Fruit fly (Drosophila melanogaster) whole organism, embryonic: Measurements from ENCODE around the gene Lsp1alpha.
A peak's percentile ranks its signal among the peaks of the same experiment; 100 is the strongest.

Experiments used
- ATbp ChIP-seq: fragments of 200-800 bp; sonication (Bioruptor generic); optimal IDR thresholded peaks from 2 replicates; lab custom pipeline; 2017; ENCODE audit warnings: missing biosample characterization, mild to moderate bottlenecking, missing genetic modification characterization, missing genetic modification reagents
- CG10209 ChIP-seq: fragments of 200-800 bp; sonication (Bioruptor generic); optimal IDR thresholded peaks from 3 replicates; lab custom pipeline; 2017; ENCODE audit warnings: missing biosample characterization, mild to moderate bottlenecking, missing genetic modification characterization, missing genetic modification reagents
- CG1529 ChIP-seq: fragments of 200-800 bp; sonication (Bioruptor generic); optimal IDR thresholded peaks from 3 replicates; lab custom pipeline; 2018; ENCODE audit warnings: missing biosample characterization, missing genetic modification characterization
- CG15514 ChIP-seq: fragments of 200-800 bp; sonication (Bioruptor generic); optimal IDR thresholded peaks from 3 replicates; lab custom pipeline; 2017; ENCODE audit warnings: missing biosample characterization, missing genetic modification characterization, mild to moderate bottlenecking, moderate library complexity, missing genetic modification reagents
- CG15696 ChIP-seq: fragments of 200-800 bp; sonication (Bioruptor generic); optimal IDR thresholded peaks from 2 replicates; lab custom pipeline; 2019; ENCODE audit warnings: missing biosample characterization, mild to moderate bottlenecking, missing genetic modification characterization, moderate library complexity
- CG17361 ChIP-seq: fragments of 200-800 bp; sonication (Bioruptor generic); IDR thresholded peaks from 3 replicates; pipeline ENCODE4 v1.3.6; 2022; ENCODE audit warnings: missing biosample characterization, missing genetic modification characterization
- CG17802 ChIP-seq: fragments of 200-800 bp; sonication (Bioruptor generic); optimal IDR thresholded peaks from 2 replicates; lab custom pipeline; 2018; ENCODE audit warnings: missing biosample characterization, mild to moderate bottlenecking, missing genetic modification characterization, moderate library complexity
- CG2875 ChIP-seq: fragments of 200-800 bp; sonication (Bioruptor generic); optimal IDR thresholded peaks from 2 replicates; lab custom pipeline; 2017; ENCODE audit warnings: missing biosample characterization, mild to moderate bottlenecking, missing genetic modification characterization, missing genetic modification reagents
- CG34422 ChIP-seq: fragments of 200-800 bp; sonication (Bioruptor generic); IDR thresholded peaks from 3 replicates; pipeline ENCODE4 v1.3.6; 2022; ENCODE audit warnings: missing biosample characterization, missing genetic modification characterization
- CG3847 ChIP-seq: fragments of 200-800 bp; sonication (Bioruptor generic); IDR thresholded peaks from 2 replicates; pipeline ENCODE4 v1.3.6; 2022; ENCODE audit warnings: missing biosample characterization, missing genetic modification characterization
- CG4328 ChIP-seq: fragments of 200-800 bp; sonication (Bioruptor generic); optimal IDR thresholded peaks from 3 replicates; lab custom pipeline; 2017; ENCODE audit warnings: missing biosample characterization, missing genetic modification reagents, missing genetic modification characterization
- CG8388 ChIP-seq: fragments of 200-800 bp; sonication (Bioruptor generic); optimal IDR thresholded peaks from 2 replicates; lab custom pipeline; 2019; ENCODE audit warnings: missing biosample characterization, mild to moderate bottlenecking, missing genetic modification characterization, moderate library complexity
- CG8765 ChIP-seq: fragments of 200-800 bp; sonication (Bioruptor generic); IDR thresholded peaks from 2 replicates; pipeline ENCODE4 v1.3.6; 2022; ENCODE audit warnings: missing biosample characterization, missing genetic modification characterization
- CG9817 ChIP-seq: fragments of 200-800 bp; sonication (Bioruptor generic); optimal IDR thresholded peaks from 2 replicates; lab custom pipeline; 2018; ENCODE audit warnings: missing biosample characterization, mild to moderate bottlenecking, missing genetic modification characterization, moderate library complexity
- Camta ChIP-seq: fragments of 200-800 bp; sonication (Bioruptor generic); optimal IDR thresholded peaks from 2 replicates; lab custom pipeline; 2016; ENCODE audit warnings: missing biosample characterization, missing genetic modification characterization
- D ChIP-seq, 2 experiments: fragments of 200-800 bp in 1 of 2; fragments of >200 bp in 1 of 2; sonication (Bioruptor generic) in 1 of 2; optimal IDR thresholded peaks; 2 replicates in 1 of 2; 3 replicates in 1 of 2; lab custom pipeline; 2017; ENCODE audit warnings: mild to moderate bottlenecking in 1 of 2, missing biosample characterization in 1 of 2, missing genetic modification characterization in 1 of 2, missing genetic modification reagents in 1 of 2
- Dad ChIP-seq: fragments of 200-800 bp; sonication (Bioruptor generic); optimal IDR thresholded peaks from 3 replicates; lab custom pipeline; 2016; ENCODE audit warnings: missing biosample characterization, missing genetic modification characterization
- Gsc ChIP-seq: fragments of 200-800 bp; sonication (Bioruptor generic); IDR thresholded peaks from 2 replicates; pipeline ENCODE4 v1.3.6; 2022; ENCODE audit warnings: missing biosample characterization, missing genetic modification characterization
- HLH3B ChIP-seq: fragments of 200-800 bp; sonication (Bioruptor generic); IDR thresholded peaks from 2 replicates; pipeline ENCODE4 v1.3.6; 2022; ENCODE audit warnings: missing biosample characterization, missing genetic modification characterization
- Hr39 ChIP-seq: fragments of >200 bp; optimal IDR thresholded peaks from 2 replicates; lab custom pipeline; 2017
- Myb ChIP-seq: fragments of 200-800 bp; sonication (Bioruptor generic); optimal IDR thresholded peaks from 2 replicates; lab custom pipeline; 2016; ENCODE audit warnings: missing biosample characterization, missing genetic modification characterization
- Nf-YB ChIP-seq: fragments of 200-800 bp; sonication (Bioruptor generic); optimal IDR thresholded peaks from 3 replicates; lab custom pipeline; 2019; ENCODE audit warnings: missing biosample characterization, mild to moderate bottlenecking, missing genetic modification characterization, moderate library complexity
- al ChIP-seq: fragments of 200-800 bp; sonication (Bioruptor generic); IDR thresholded peaks from 2 replicates; pipeline ENCODE4 v1.3.6; 2022; ENCODE audit warnings: missing biosample characterization, missing genetic modification characterization
- ato ChIP-seq: fragments of 200-800 bp; sonication (Bioruptor generic); IDR thresholded peaks from 2 replicates; pipeline ENCODE4 v1.3.6; 2022; ENCODE audit warnings: missing biosample characterization, missing genetic modification characterization; ENCODE audit not compliant: partially characterized antibody
- bbx ChIP-seq: fragments of 200-800 bp; sonication (Bioruptor generic); IDR thresholded peaks from 2 replicates; pipeline ENCODE4 v1.3.6; 2022; ENCODE audit warnings: missing biosample characterization, missing genetic modification characterization; ENCODE audit not compliant: partially characterized antibody
- cg ChIP-seq: fragments of 200-800 bp; sonication (Bioruptor generic); optimal IDR thresholded peaks from 3 replicates; lab custom pipeline; 2019; ENCODE audit warnings: missing biosample characterization, mild to moderate bottlenecking, missing genetic modification characterization, moderate library complexity
- ems ChIP-seq: fragments of 200-800 bp; sonication (Bioruptor generic); optimal IDR thresholded peaks from 3 replicates; lab custom pipeline; 2016; ENCODE audit warnings: missing biosample characterization, missing genetic modification characterization
- en ChIP-seq: fragments of 200-800 bp; sonication (Bioruptor generic); optimal IDR thresholded peaks from 2 replicates; lab custom pipeline; 2016; ENCODE audit warnings: missing biosample characterization, missing genetic modification characterization
- esg ChIP-seq: fragments of 200-800 bp; sonication (Bioruptor generic); conservative IDR thresholded peaks from 2 replicates; pipeline ENCODE4 v1.3.6; 2022; ENCODE audit warnings: missing biosample characterization, missing genetic modification characterization
- exex ChIP-seq: fragments of 200-800 bp; sonication (Bioruptor generic); optimal IDR thresholded peaks from 4 replicates; lab custom pipeline; 2018; ENCODE audit warnings: missing biosample characterization, mild to moderate bottlenecking, missing genetic modification characterization, moderate library complexity
- eyg ChIP-seq: fragments of 200-800 bp; sonication (Bioruptor generic); optimal IDR thresholded peaks from 3 replicates; lab custom pipeline; 2016; ENCODE audit warnings: missing biosample characterization, missing genetic modification characterization
- fru ChIP-seq: fragments of >200 bp; optimal IDR thresholded peaks from 2 replicates; lab custom pipeline; 2017
- gro ChIP-seq: fragments of 200-800 bp; sonication (Bioruptor generic); optimal IDR thresholded peaks from 2 replicates; lab custom pipeline; 2016; ENCODE audit warnings: missing biosample characterization, missing genetic modification characterization
- gt ChIP-seq: fragments of 200-800 bp; sonication (Bioruptor generic); IDR thresholded peaks from 2 replicates; pipeline ENCODE4 v1.3.6; 2022; ENCODE audit warnings: missing biosample characterization, missing genetic modification characterization
- kah ChIP-seq: fragments of 200-800 bp; sonication (Bioruptor generic); optimal IDR thresholded peaks from 2 replicates; lab custom pipeline; 2018; ENCODE audit warnings: missing biosample characterization, mild to moderate bottlenecking, missing genetic modification characterization
- kni ChIP-seq: fragments of 200-800 bp; sonication (Bioruptor generic); optimal IDR thresholded peaks from 3 replicates; lab custom pipeline; 2017; ENCODE audit warnings: mild to moderate bottlenecking, missing biosample characterization, missing genetic modification reagents, missing genetic modification characterization
- lab ChIP-seq: fragments of 200-800 bp; sonication (Bioruptor generic); optimal IDR thresholded peaks from 3 replicates; lab custom pipeline; 2017; ENCODE audit warnings: missing biosample characterization, missing genetic modification characterization, mild to moderate bottlenecking, moderate library complexity, missing genetic modification reagents
- lilli ChIP-seq: fragments of 200-800 bp; sonication (Bioruptor generic); optimal IDR thresholded peaks from 3 replicates; lab custom pipeline; 2016; ENCODE audit warnings: missing biosample characterization, missing genetic modification characterization
- mirr ChIP-seq: fragments of 200-800 bp; sonication (Bioruptor generic); optimal IDR thresholded peaks from 3 replicates; lab custom pipeline; 2018; ENCODE audit warnings: missing biosample characterization, mild to moderate bottlenecking, missing genetic modification characterization
- pb ChIP-seq: fragments of 200-800 bp; sonication (Bioruptor generic); optimal IDR thresholded peaks from 3 replicates; lab custom pipeline; 2016; ENCODE audit warnings: missing biosample characterization, missing genetic modification characterization
- pfk ChIP-seq: fragments of 200-800 bp; sonication (Bioruptor generic); optimal IDR thresholded peaks from 2 replicates; lab custom pipeline; 2018; ENCODE audit warnings: missing biosample characterization, mild to moderate bottlenecking, missing genetic modification characterization, moderate library complexity
- pita ChIP-seq: fragments of 200-800 bp; sonication (Bioruptor generic); optimal IDR thresholded peaks from 2 replicates; lab custom pipeline; 2017; ENCODE audit warnings: missing biosample characterization, mild to moderate bottlenecking, missing genetic modification characterization
- prd ChIP-seq, 3 experiments: fragments of >200 bp in 2 of 3; fragments of 200-800 bp in 1 of 3; sonication (Bioruptor generic) in 1 of 3; optimal IDR thresholded peaks in 2 of 3; IDR thresholded peaks in 1 of 3; 2 replicates in 2 of 3; 3 replicates in 1 of 3; pipeline versions ENCODE4 v1.3.6 to Lab custom; 2017 to 2022; ENCODE audit warnings: missing biosample characterization in 1 of 3, missing genetic modification characterization in 1 of 3
- run ChIP-seq: fragments of 200-800 bp; sonication (Bioruptor generic); optimal IDR thresholded peaks from 3 replicates; lab custom pipeline; 2018; ENCODE audit warnings: missing biosample characterization, mild to moderate bottlenecking, missing genetic modification characterization
- sd ChIP-seq: fragments of 200-800 bp; sonication (Bioruptor generic); optimal IDR thresholded peaks from 3 replicates; lab custom pipeline; 2018; ENCODE audit warnings: missing biosample characterization, mild to moderate bottlenecking, missing genetic modification characterization, moderate library complexity
- seq ChIP-seq: fragments of 200-800 bp; sonication (Bioruptor generic); IDR thresholded peaks from 2 replicates; pipeline ENCODE4 v1.3.6; 2022; ENCODE audit warnings: missing biosample characterization, missing genetic modification characterization
- sr ChIP-seq: fragments of 200-800 bp; sonication (Bioruptor generic); IDR thresholded peaks from 3 replicates; pipeline ENCODE4 v1.3.6; 2022; ENCODE audit warnings: missing biosample characterization, missing genetic modification characterization
- stc ChIP-seq: fragments of 200-800 bp; sonication (Bioruptor generic); IDR thresholded peaks from 2 replicates; pipeline ENCODE4 v1.3.6; 2022; ENCODE audit warnings: missing biosample characterization, missing genetic modification characterization
- trem ChIP-seq: fragments of 200-800 bp; optimal IDR thresholded peaks from 3 replicates; lab custom pipeline; 2019; ENCODE audit warnings: missing biosample characterization, mild to moderate bottlenecking, missing genetic modification characterization, moderate library complexity
- zfh2 ChIP-seq: fragments of 200-800 bp; sonication (Bioruptor generic); optimal IDR thresholded peaks from 2 replicates; lab custom pipeline; 2016; ENCODE audit warnings: missing biosample characterization, missing genetic modification characterization

Gene Lsp1alpha

dm6 chrX:12472244-12472736 lies 17.8 kb upstream of the Lsp1alpha start (continued):
- TF ChIP-seq exex (tag; lab: Kevin White, UChicago): peak; percentile 86
- TF ChIP-seq al (GFP tag; lab: Robert Waterston, UW): peak; percentile 94
- peak; percentile 35 for TF ChIP-seq kni (GFP tag; lab: Kevin White, UChicago)
- no peak for TF ChIP-seq ato (GFP tag; lab: Robert Waterston, UW)
- no peak for TF ChIP-seq Hr39 (lab: Kevin White, UChicago)
- TF ChIP-seq Myb (GFP tag; lab: Kevin White, UChicago): no peak
- peak; percentile 84 for TF ChIP-seq CG2875
- peak; percentile 79 for TF ChIP-seq CG15696 (tag; lab: Kevin White, UChicago)
- peak; percentile 97 for TF ChIP-seq lab (GFP tag; lab: Kevin White, UChicago)
- TF ChIP-seq CG8765 (GFP tag; lab: Robert Waterston, UW): peak; percentile 58; the same call in 1 of the 2 replicates
- peak; percentile 94 for TF ChIP-seq CG10209
- no peak for TF ChIP-seq pita (GFP tag; lab: Kevin White, UChicago)
- TF ChIP-seq prd (optimal IDR thresholded peaks at IDR 0.05; lab: Kevin White, UChicago): no peak
- TF ChIP-seq prd (GFP tag; IDR thresholded peaks at IDR 0.05; lab: Robert Waterston, UW): peak; percentile 96
- TF ChIP-seq gt: peak; percentile 70
- TF ChIP-seq Gsc (GFP tag; lab: Robert Waterston, UW): no peak; the same call in 1 of the 2 replicates
- peak; percentile 67 for TF ChIP-seq Camta (GFP tag; lab: Kevin White, UChicago)
- no peak for TF ChIP-seq bbx (GFP tag; lab: Robert Waterston, UW)
- TF ChIP-seq trem (tag; lab: Kevin White, UChicago): peak; percentile 81
- TF ChIP-seq gro (GFP tag; lab: Kevin White, UChicago): peak; percentile 27
- peak; percentile 94 for TF ChIP-seq esg
- TF ChIP-seq CG34422 (GFP tag; lab: Robert Waterston, UW): peak; percentile 96
- TF ChIP-seq CG3847 (GFP tag; lab: Robert Waterston, UW): peak; percentile 97
- TF ChIP-seq D (optimal IDR thresholded peaks at IDR 0.05; lab: Kevin White, UChicago): no peak
- peak; percentile 92 for TF ChIP-seq D (GFP tag; optimal IDR thresholded peaks at IDR 0.05; lab: Kevin White, UChicago)
- TF ChIP-seq sr (GFP tag; lab: Robert Waterston, UW): peak; percentile 65; the same call in 1 of the 3 replicates
- TF ChIP-seq fru (lab: Kevin White, UChicago): no peak
- TF ChIP-seq cg (GFP tag; lab: Kevin White, UChicago): peak; percentile 55
- peak; percentile 70 for TF ChIP-seq ems (GFP tag; lab: Kevin White, UChicago)
- peak; percentile 84 for TF ChIP-seq CG1529 (GFP tag; lab: Kevin White, UChicago)
- TF ChIP-seq CG8388: peak; percentile 89
- TF ChIP-seq CG9817: peak; percentile 93
- TF ChIP-seq eyg (GFP tag; lab: Kevin White, UChicago): no peak
- peak; percentile 90 for TF ChIP-seq ATbp
- TF ChIP-seq seq (GFP tag; lab: Robert Waterston, UW): peak; percentile 97
- TF ChIP-seq sd (tag; lab: Kevin White, UChicago): peak; percentile 96
- TF ChIP-seq lilli (GFP tag; lab: Kevin White, UChicago): peak; percentile 92
- peak; percentile 57 for TF ChIP-seq Dad (GFP tag; lab: Kevin White, UChicago)
- TF ChIP-seq Nf-YB (GFP tag; lab: Kevin White, UChicago): peak; percentile 83
- peak; percentile 95 for TF ChIP-seq CG17361 (GFP tag; lab: Robert Waterston, UW)
- TF ChIP-seq run (tag; lab: Kevin White, UChicago): peak; percentile 91
- TF ChIP-seq pb (GFP tag; lab: Kevin White, UChicago): no peak
- TF ChIP-seq pfk (GFP tag; lab: Kevin White, UChicago): peak; percentile 52
- peak; percentile 91 for TF ChIP-seq CG4328 (GFP tag; lab: Kevin White, UChicago)
- TF ChIP-seq kah (GFP tag; lab: Kevin White, UChicago): peak; percentile 87
- peak; percentile 34 for TF ChIP-seq en (GFP tag; lab: Kevin White, UChicago)
- peak; percentile 90 for TF ChIP-seq CG15514 (GFP tag; lab: Kevin White, UChicago)
- peak; percentile 90 for TF ChIP-seq stc
- peak; percentile 70 for TF ChIP-seq zfh2 (GFP tag; lab: Kevin White, UChicago)
- TF ChIP-seq mirr (GFP tag; lab: Kevin White, UChicago): peak; percentile 81
- TF ChIP-seq HLH3B: peak; percentile 96
- TF ChIP-seq CG17802 (tag; lab: Kevin White, UChicago): peak; percentile 62
